Worm (Caenorhabditis elegans) whole organism, late embryonic: ENCODE measurements around the gene ubxn-4.

ENCODE experiments used
- ceh-18 ChIP-seq: sonication (generic microtip); optimal IDR thresholded peaks from 2 replicates; lab custom pipeline; 2016; ENCODE audit warnings: missing genetic modification characterization, missing compliant biosample characterization
- ets-4 ChIP-seq: sonication (generic microtip); optimal IDR thresholded peaks from 2 replicates; lab custom pipeline; 2016; ENCODE audit warnings: missing genetic modification characterization, missing compliant biosample characterization
- pha-4 ChIP-seq: fragments of 150-350 bp; optimal IDR thresholded peaks from 2 replicates; lab custom pipeline; 2018; ENCODE audit warnings: missing biosample characterization, missing genetic modification reagents, missing genetic modification characterization

DNA sequence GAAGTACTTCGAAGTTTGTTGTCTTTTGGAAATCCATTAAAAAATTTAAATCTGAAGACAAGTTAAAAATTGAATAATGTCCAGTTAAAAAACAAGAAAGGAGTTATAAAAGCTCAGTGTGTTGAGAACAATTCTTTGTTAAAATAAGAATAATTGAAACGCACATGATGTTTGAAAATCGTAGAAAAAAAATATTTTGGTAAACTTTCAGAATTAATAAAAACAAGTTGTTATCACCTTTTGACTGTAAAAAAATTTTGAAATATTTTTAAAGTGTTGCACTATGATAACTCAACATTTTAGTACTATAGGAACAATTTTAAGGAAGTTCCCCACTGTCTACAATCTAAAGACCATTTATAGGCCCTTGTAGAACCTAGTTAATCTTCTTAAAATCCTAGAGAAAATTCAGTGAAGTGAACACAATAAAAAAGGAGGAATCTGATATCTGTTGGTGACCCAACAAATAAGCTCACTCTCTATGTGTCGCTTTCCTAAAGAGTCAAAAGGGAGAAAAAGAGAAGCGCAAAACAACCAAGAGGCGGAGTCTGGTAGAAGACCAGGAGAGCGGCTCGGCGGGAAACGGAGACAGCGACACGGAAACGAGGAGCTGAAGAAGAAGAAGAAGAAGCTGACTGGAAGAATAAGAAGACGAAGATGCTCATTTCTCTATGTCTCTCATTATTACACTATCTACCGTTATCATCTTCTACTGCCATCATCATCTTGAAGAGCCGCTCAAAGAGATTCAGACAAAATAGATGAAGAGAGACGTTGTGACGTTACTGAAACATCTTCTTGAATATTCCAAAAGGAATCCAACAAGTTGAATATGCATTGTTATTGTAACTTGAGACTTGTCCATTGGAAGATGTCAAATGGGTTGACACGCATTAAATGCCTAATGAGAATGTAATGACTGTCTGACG, 10.7 kb downstream of the ubxn-4 start, which contains the start of gene ZK353.10:
- TF ChIP-seq ets-4 (no peak), ceh-18 (no peak), pha-4 (no peak)
